Fruit fly (Drosophila melanogaster) whole organism, embryonic: ENCODE measurements around the gene simj.

ENCODE experiments used
- CG10654 ChIP-seq: fragments of 200-800 bp; sonication (Bioruptor generic); optimal IDR thresholded peaks from 2 replicates; lab custom pipeline; 2016; ENCODE audit warnings: missing biosample characterization, missing genetic modification characterization
- CG11093 ChIP-seq: fragments of 200-800 bp; sonication (Bioruptor generic); IDR thresholded peaks from 3 replicates; pipeline ENCODE4 v1.3.6; 2022; ENCODE audit warnings: missing biosample characterization, missing genetic modification characterization
- CG13287 ChIP-seq: fragments of 200-800 bp; sonication (Bioruptor generic); IDR thresholded peaks from 2 replicates; pipeline ENCODE4 v1.3.6; 2022; ENCODE audit warnings: missing biosample characterization, missing genetic modification characterization; ENCODE audit not compliant: partially characterized antibody
- CG13894 ChIP-seq: fragments of 200-800 bp; sonication (Bioruptor generic); optimal IDR thresholded peaks from 3 replicates; lab custom pipeline; 2018; ENCODE audit warnings: missing biosample characterization, mild to moderate bottlenecking, missing genetic modification characterization, moderate library complexity
- CG14860 ChIP-seq: fragments of 200-800 bp; sonication (Bioruptor generic); IDR thresholded peaks from 3 replicates; pipeline ENCODE4 v1.3.6; 2022; ENCODE audit warnings: missing biosample characterization, missing genetic modification characterization; ENCODE audit not compliant: partially characterized antibody
- CG15479 ChIP-seq: fragments of 200-800 bp; sonication (Bioruptor generic); optimal IDR thresholded peaks from 3 replicates; lab custom pipeline; 2019; ENCODE audit warnings: missing biosample characterization, mild to moderate bottlenecking, missing genetic modification characterization, moderate library complexity
- CG17385 ChIP-seq: fragments of 200-800 bp; sonication (Bioruptor generic); optimal IDR thresholded peaks from 3 replicates; lab custom pipeline; 2018; ENCODE audit warnings: missing biosample characterization, mild to moderate bottlenecking, missing genetic modification characterization
- CG18262 ChIP-seq: fragments of 200-800 bp; optimal IDR thresholded peaks from 3 replicates; lab custom pipeline; 2019; ENCODE audit warnings: missing biosample characterization, mild to moderate bottlenecking, missing genetic modification characterization, moderate library complexity
- CG1832 ChIP-seq: fragments of 200-800 bp; sonication (Bioruptor generic); optimal IDR thresholded peaks from 2 replicates; lab custom pipeline; 2017; ENCODE audit warnings: missing biosample characterization, mild to moderate bottlenecking, missing genetic modification characterization, inconsistent platforms
- CG2199 ChIP-seq: fragments of 200-800 bp; sonication (Bioruptor generic); IDR thresholded peaks from 3 replicates; pipeline ENCODE4 v1.3.6; 2022; ENCODE audit warnings: missing biosample characterization, missing genetic modification characterization
- CG32772 ChIP-seq: fragments of 200-800 bp; sonication (Bioruptor generic); IDR thresholded peaks from 2 replicates; pipeline ENCODE4 v1.3.6; 2022; ENCODE audit warnings: missing biosample characterization, missing genetic modification characterization
- CG3281 ChIP-seq: fragments of 200-800 bp; sonication (Bioruptor generic); optimal IDR thresholded peaks from 3 replicates; lab custom pipeline; 2017; ENCODE audit warnings: missing biosample characterization, mild to moderate bottlenecking, missing genetic modification characterization
- CG34224 ChIP-seq: fragments of 200-800 bp; sonication (Bioruptor generic); IDR thresholded peaks from 3 replicates; pipeline ENCODE4 v1.3.6; 2022; ENCODE audit warnings: missing biosample characterization, missing genetic modification characterization; ENCODE audit not compliant: partially characterized antibody
- CG5245 ChIP-seq: fragments of 200-800 bp; sonication (Bioruptor generic); optimal IDR thresholded peaks from 3 replicates; lab custom pipeline; 2016; ENCODE audit warnings: missing biosample characterization, missing genetic modification characterization
- CG8089 ChIP-seq: fragments of 200-800 bp; sonication (Bioruptor generic); optimal IDR thresholded peaks from 3 replicates; lab custom pipeline; 2016; ENCODE audit warnings: missing biosample characterization, missing genetic modification characterization
- CG8765 ChIP-seq: fragments of 200-800 bp; sonication (Bioruptor generic); IDR thresholded peaks from 2 replicates; pipeline ENCODE4 v1.3.6; 2022; ENCODE audit warnings: missing biosample characterization, missing genetic modification characterization
- Chrac-16 ChIP-seq: fragments of 200-800 bp; sonication (Bioruptor generic); optimal IDR thresholded peaks from 3 replicates; lab custom pipeline; 2016; ENCODE audit warnings: missing biosample characterization, missing genetic modification characterization
- Deaf1 ChIP-seq: fragments of 200-800 bp; optimal IDR thresholded peaks from 3 replicates; lab custom pipeline; 2019; ENCODE audit warnings: missing biosample characterization, mild to moderate bottlenecking, missing genetic modification characterization, moderate library complexity
- Dek ChIP-seq: fragments of 200-800 bp; sonication (Bioruptor generic); optimal IDR thresholded peaks from 3 replicates; lab custom pipeline; 2019; ENCODE audit warnings: missing biosample characterization, mild to moderate bottlenecking, missing genetic modification characterization, moderate library complexity
- Dll ChIP-seq: fragments of 200-800 bp; sonication (Bioruptor generic); IDR thresholded peaks from 4 replicates; pipeline ENCODE4 v1.3.6; 2022; ENCODE audit warnings: missing biosample characterization, missing genetic modification characterization; ENCODE audit not compliant: partially characterized antibody
- E2f2 ChIP-seq: fragments of 200-800 bp; sonication (Bioruptor generic); IDR thresholded peaks from 2 replicates; pipeline ENCODE4 v1.3.6; 2022; ENCODE audit warnings: missing biosample characterization, missing genetic modification characterization
- H15 ChIP-seq: fragments of 200-800 bp; sonication (Bioruptor generic); IDR thresholded peaks from 3 replicates; pipeline ENCODE4 v1.3.6; 2022; ENCODE audit warnings: missing biosample characterization, missing genetic modification characterization
- HHEX ChIP-seq: fragments of 200-800 bp; sonication (Bioruptor generic); optimal IDR thresholded peaks from 3 replicates; lab custom pipeline; 2017; ENCODE audit warnings: missing biosample characterization, mild to moderate bottlenecking, missing genetic modification characterization, missing genetic modification reagents
- Nf-YC ChIP-seq: fragments of 200-800 bp; optimal IDR thresholded peaks from 3 replicates; lab custom pipeline; 2019; ENCODE audit warnings: missing biosample characterization, mild to moderate bottlenecking, missing genetic modification characterization, moderate library complexity
- Sry-β ChIP-seq: fragments of 200-800 bp; sonication (Bioruptor generic); optimal IDR thresholded peaks from 2 replicates; lab custom pipeline; 2018; ENCODE audit warnings: missing biosample characterization, mild to moderate bottlenecking, missing genetic modification characterization, moderate library complexity
- Stat92E ChIP-seq, 3 experiments: fragments of >200 bp in 2 of 3; fragments of 200-800 bp in 1 of 3; sonication (Bioruptor generic) in 1 of 3; optimal IDR thresholded peaks; 2 replicates each; lab custom pipeline; 2017 to 2019; ENCODE audit warnings: missing biosample characterization in 3 of 3, missing genetic modification characterization in 3 of 3, mild to moderate bottlenecking in 1 of 3, moderate library complexity in 1 of 3
- Trl ChIP-seq, 3 experiments: fragments of >200 bp in 2 of 3; fragments of 200-800 bp in 1 of 3; sonication (Bioruptor generic) in 1 of 3; optimal IDR thresholded peaks; 2 replicates in 1 of 3; 3 replicates in 2 of 3; lab custom pipeline; 2016 to 2017; ENCODE audit warnings: missing biosample characterization in 1 of 3, missing genetic modification characterization in 1 of 3
- ase ChIP-seq: fragments of 200-800 bp; sonication (Bioruptor generic); IDR thresholded peaks from 3 replicates; pipeline ENCODE4 v1.3.6; 2022; ENCODE audit warnings: missing biosample characterization, missing genetic modification characterization
- ato ChIP-seq: fragments of 200-800 bp; sonication (Bioruptor generic); IDR thresholded peaks from 2 replicates; pipeline ENCODE4 v1.3.6; 2022; ENCODE audit warnings: missing biosample characterization, missing genetic modification characterization; ENCODE audit not compliant: partially characterized antibody
- cg ChIP-seq: fragments of 200-800 bp; sonication (Bioruptor generic); optimal IDR thresholded peaks from 3 replicates; lab custom pipeline; 2019; ENCODE audit warnings: missing biosample characterization, mild to moderate bottlenecking, missing genetic modification characterization, moderate library complexity
- chinmo ChIP-seq: fragments of 200-800 bp; sonication (Bioruptor generic); IDR thresholded peaks from 4 replicates; pipeline ENCODE4 v1.3.6; 2022; ENCODE audit warnings: missing biosample characterization, missing genetic modification characterization; ENCODE audit not compliant: partially characterized antibody
- emc ChIP-seq: fragments of 200-800 bp; sonication (Bioruptor generic); optimal IDR thresholded peaks from 2 replicates; lab custom pipeline; 2016; ENCODE audit warnings: missing biosample characterization, missing genetic modification characterization
- fd96Cb ChIP-seq: fragments of 200-800 bp; sonication (Bioruptor generic); optimal IDR thresholded peaks from 2 replicates; lab custom pipeline; 2018; ENCODE audit warnings: missing biosample characterization, mild to moderate bottlenecking, missing genetic modification characterization, moderate library complexity
- gem ChIP-seq: fragments of 200-800 bp; sonication (Bioruptor generic); optimal IDR thresholded peaks from 2 replicates; lab custom pipeline; 2019; ENCODE audit warnings: missing biosample characterization, mild to moderate bottlenecking, missing genetic modification characterization, moderate library complexity
- h ChIP-seq: fragments of >200 bp; optimal IDR thresholded peaks from 2 replicates; lab custom pipeline; 2017
- kni ChIP-seq: fragments of 200-800 bp; sonication (Bioruptor generic); optimal IDR thresholded peaks from 3 replicates; lab custom pipeline; 2017; ENCODE audit warnings: mild to moderate bottlenecking, missing biosample characterization, missing genetic modification reagents, missing genetic modification characterization
- maf-S ChIP-seq: fragments of 200-800 bp; sonication (Bioruptor generic); optimal IDR thresholded peaks from 2 replicates; lab custom pipeline; 2016; ENCODE audit warnings: missing biosample characterization, missing genetic modification characterization
- oc ChIP-seq: fragments of 200-800 bp; sonication (Bioruptor generic); optimal IDR thresholded peaks from 2 replicates; lab custom pipeline; 2018; ENCODE audit warnings: missing biosample characterization, mild to moderate bottlenecking, missing genetic modification characterization, moderate library complexity
- p53 ChIP-seq: fragments of 200-800 bp; sonication (Bioruptor generic); optimal IDR thresholded peaks from 2 replicates; lab custom pipeline; 2016; ENCODE audit warnings: missing biosample characterization, missing genetic modification characterization
- pb ChIP-seq: fragments of 200-800 bp; sonication (Bioruptor generic); optimal IDR thresholded peaks from 3 replicates; lab custom pipeline; 2016; ENCODE audit warnings: missing biosample characterization, missing genetic modification characterization
- rib ChIP-seq: fragments of 200-800 bp; sonication (Bioruptor generic); IDR thresholded peaks from 2 replicates; pipeline ENCODE4 v1.3.6; 2022; ENCODE audit warnings: missing biosample characterization, missing genetic modification characterization
- sc ChIP-seq, 3 experiments: fragments of >200 bp in 2 of 3; fragments of 200-800 bp in 1 of 3; sonication (Bioruptor generic) in 1 of 3; optimal IDR thresholded peaks; 2 replicates in 2 of 3; 3 replicates in 1 of 3; lab custom pipeline; 2017; ENCODE audit warnings: mild to moderate bottlenecking in 1 of 3, missing biosample characterization in 1 of 3, missing genetic modification characterization in 1 of 3, missing genetic modification reagents in 1 of 3
- stwl ChIP-seq: fragments of 200-800 bp; sonication (Bioruptor generic); optimal IDR thresholded peaks from 3 replicates; lab custom pipeline; 2018; ENCODE audit warnings: missing biosample characterization, mild to moderate bottlenecking, missing genetic modification characterization, moderate library complexity
- tll ChIP-seq, 2 experiments: fragments of 200-800 bp in 1 of 2; fragments of >200 bp in 1 of 2; sonication (Bioruptor generic) in 1 of 2; optimal IDR thresholded peaks; 2 replicates each; lab custom pipeline; 2017 to 2019; ENCODE audit warnings: missing biosample characterization in 2 of 2, missing genetic modification characterization in 2 of 2, mild to moderate bottlenecking in 1 of 2, moderate library complexity in 1 of 2
- trem ChIP-seq: fragments of 200-800 bp; optimal IDR thresholded peaks from 3 replicates; lab custom pipeline; 2019; ENCODE audit warnings: missing biosample characterization, mild to moderate bottlenecking, missing genetic modification characterization, moderate library complexity
- vfl ChIP-seq: fragments of 200-800 bp; sonication (Bioruptor generic); optimal IDR thresholded peaks from 2 replicates; lab custom pipeline; 2016; ENCODE audit warnings: missing biosample characterization, missing genetic modification characterization
- vvl ChIP-seq: fragments of 200-800 bp; sonication (Bioruptor generic); IDR thresholded peaks from 2 replicates; pipeline ENCODE4 v1.3.6; 2022; ENCODE audit warnings: missing biosample characterization, missing genetic modification characterization

The simj gene

dm6 chr3L:10672540-10672939, 8.0 kb downstream of the simj start (continued):
- no peak for TF ChIP-seq Sry-β (GFP tag; lab: Kevin White, UChicago)
- TF ChIP-seq CG17385 (GFP tag; lab: Kevin White, UChicago) = peak; percentile 22
- no peak for TF ChIP-seq pb (GFP tag; lab: Kevin White, UChicago)
- TF ChIP-seq trem (tag; lab: Kevin White, UChicago) = no peak
- no peak for TF ChIP-seq CG2199 (GFP tag; lab: Robert Waterston, UW)
- no peak for TF ChIP-seq CG5245 (GFP tag; lab: Kevin White, UChicago)
- no peak for TF ChIP-seq emc (GFP tag; lab: Kevin White, UChicago)
- no peak for TF ChIP-seq vfl (GFP tag; lab: Kevin White, UChicago)
- no peak for TF ChIP-seq CG18262 (tag; lab: Kevin White, UChicago)
- TF ChIP-seq h (lab: Kevin White, UChicago) = no peak
- no peak for TF ChIP-seq Stat92E (GFP tag; optimal IDR thresholded peaks at IDR 0.05; lab: Kevin White, UChicago)
- no peak for TF ChIP-seq CG11093 (GFP tag; lab: Robert Waterston, UW)

dm6 chr3L:10674145-10674547, 9.6 kb downstream of the simj start:
- TF ChIP-seq CG14860 (GFP tag; lab: Robert Waterston, UW) (no peak), H15 (GFP tag; lab: Robert Waterston, UW) (no peak), fd96Cb (tag; lab: Kevin White, UChicago) (no peak), tll (GFP tag; optimal IDR thresholded peaks at IDR 0.05; lab: Kevin White, UChicago) (peak in 1 of 2 experiments; percentile 26), chinmo (GFP tag; lab: Robert Waterston, UW) (0 out of 4 replicates have a peak, but pooled peaks have one; percentile 65), CG10654 (GFP tag; lab: Kevin White, UChicago) (no peak), CG8089 (GFP tag; lab: Kevin White, UChicago) (no peak), CG34224 (GFP tag; lab: Robert Waterston, UW) (0 out of 3 replicates have a peak, but pooled peaks have one; percentile 17), p53 (GFP tag; lab: Kevin White, UChicago) (no peak), ato (GFP tag; lab: Robert Waterston, UW) (no peak), CG15479 (GFP tag; lab: Kevin White, UChicago) (peak; percentile 11), CG13287 (GFP tag; lab: Robert Waterston, UW) (peak; percentile 21; the same call in 1 of the 2 replicates), sc (optimal IDR thresholded peaks at IDR 0.05; lab: Kevin White, UChicago) (no peak), sc (GFP tag; optimal IDR thresholded peaks at IDR 0.05; lab: Kevin White, UChicago) (no peak), CG1832 (GFP tag; lab: Kevin White, UChicago) (peak; percentile 75), Trl (optimal IDR thresholded peaks at IDR 0.05; lab: Kevin White, UChicago) (peak; percentile 79 to 85), Trl (GFP tag; optimal IDR thresholded peaks at IDR 0.05; lab: Kevin White, UChicago) (no peak), Dll (GFP tag; lab: Robert Waterston, UW) (0 out of 4 replicates have a peak, but pooled peaks have one; percentile 41), vvl (GFP tag; lab: Robert Waterston, UW) (peak; percentile 87), Chrac-16 (GFP tag; lab: Kevin White, UChicago) (no peak), cg (GFP tag; lab: Kevin White, UChicago) (peak; percentile 94), stwl (tag; lab: Kevin White, UChicago) (peak; percentile 2), CG32772 (no peak), Deaf1 (tag; lab: Kevin White, UChicago) (peak; percentile 64), kni (GFP tag; lab: Kevin White, UChicago) (peak; percentile 50), rib (0 out of 2 replicates have a peak, but pooled peaks have one; percentile 23), oc (tag; lab: Kevin White, UChicago) (peak; percentile 68), CG13894 (tag; lab: Kevin White, UChicago) (peak; percentile 45), HHEX (peak; percentile 15), Dek (tag; lab: Kevin White, UChicago) (no peak), gem (tag; lab: Kevin White, UChicago) (no peak), E2f2 (0 out of 2 replicates have a peak, but pooled peaks have one; percentile 16), ase (GFP tag; lab: Robert Waterston, UW) (no peak), CG3281 (GFP tag; lab: Kevin White, UChicago) (no peak), maf-S (GFP tag; lab: Kevin White, UChicago) (no peak), CG8765 (GFP tag; lab: Robert Waterston, UW) (no peak), Nf-YC (tag; lab: Kevin White, UChicago) (peak; percentile 17)
